Worm (Caenorhabditis elegans): ENCODE measurements around the gene E04F6.10.

DNA sequence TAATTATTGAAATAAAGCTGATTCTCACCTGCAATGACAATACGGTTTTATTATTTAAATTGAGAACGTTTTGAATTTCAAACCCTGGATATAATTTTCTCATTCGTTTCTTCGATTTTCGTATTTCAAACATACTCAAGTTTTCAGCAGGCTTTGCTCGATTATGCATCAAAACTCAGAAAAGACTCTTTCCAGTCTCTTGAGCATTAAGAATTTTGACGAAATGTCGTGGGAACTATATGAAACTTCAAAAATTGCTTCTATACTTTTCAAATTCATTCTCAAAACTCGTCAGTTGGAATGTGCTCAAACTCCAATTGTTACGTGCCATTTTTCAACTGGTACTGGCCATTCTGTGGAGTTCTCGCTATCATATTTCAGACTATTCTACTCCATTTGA, 11.6 kb downstream of the E04F6.10 start, which contains the start of gene srd-59:
- TF ChIP-seq ama-1 (optimal IDR thresholded peaks at IDR 0.05) (no peak), ztf-11 (tag; optimal IDR thresholded peaks at IDR 0.05) (no peak), pha-4 (tag; optimal IDR thresholded peaks at IDR 0.05) (no peak)
